Worm (Caenorhabditis elegans) whole organism, L4 larva: ENCODE measurements around the gene ZK1240.1.

ENCODE experiments used
- Y105C5A.15 ChIP-seq: fragments of 200-800 bp; sonication (Bioruptor generic); IDR thresholded peaks from 2 replicates; pipeline ENCODE4 v1.3.6; 2022; ENCODE audit warnings: missing genetic modification characterization, missing compliant biosample characterization
- egl-27 ChIP-seq: sonication (generic microtip); optimal IDR thresholded peaks from 3 replicates; lab custom pipeline; 2017; ENCODE audit warnings: missing biosample characterization, missing genetic modification reagents, missing genetic modification characterization
- hif-1 ChIP-seq, 2 experiments: sonication (generic microtip); optimal IDR thresholded peaks; 2 replicates each; lab custom pipeline; 2016 to 2017; ENCODE audit warnings: missing compliant biosample characterization in 2 of 2, missing genetic modification characterization in 2 of 2, missing genetic modification reagents in 2 of 2, missing genotype in 2 of 2, mild to moderate bottlenecking in 1 of 2
- hlh-30 ChIP-seq: sonication (generic microtip); optimal IDR thresholded peaks from 2 replicates; lab custom pipeline; 2017; ENCODE audit warnings: antibody characterized with exemption, mild to moderate bottlenecking, missing genetic modification characterization, missing compliant biosample characterization; ENCODE audit not compliant: insufficient read depth
- lin-39 ChIP-seq: fragments of 150-350 bp; optimal IDR thresholded peaks from 2 replicates; lab custom pipeline; 2014; ENCODE audit warnings: missing biosample characterization, missing genetic modification reagents, missing genetic modification characterization
- nhr-111 ChIP-seq: fragments of 200-800 bp; sonication (Bioruptor generic); optimal IDR thresholded peaks from 2 replicates; lab custom pipeline; 2018; ENCODE audit warnings: mild to moderate bottlenecking, missing genetic modification characterization, missing compliant biosample characterization
- pqm-1 ChIP-seq: sonication (generic microtip); optimal IDR thresholded peaks from 2 replicates; lab custom pipeline; 2017; ENCODE audit warnings: missing biosample characterization, missing genetic modification characterization
- unc-130 ChIP-seq: sonication (generic microtip); optimal IDR thresholded peaks from 2 replicates; lab custom pipeline; 2016; ENCODE audit warnings: missing genetic modification reagents, missing genetic modification characterization, missing compliant biosample characterization
- ztf-7 ChIP-seq: fragments of 150-350 bp; optimal IDR thresholded peaks from 2 replicates; lab custom pipeline; 2014; ENCODE audit warnings: missing biosample characterization, missing genetic modification characterization

DNA sequence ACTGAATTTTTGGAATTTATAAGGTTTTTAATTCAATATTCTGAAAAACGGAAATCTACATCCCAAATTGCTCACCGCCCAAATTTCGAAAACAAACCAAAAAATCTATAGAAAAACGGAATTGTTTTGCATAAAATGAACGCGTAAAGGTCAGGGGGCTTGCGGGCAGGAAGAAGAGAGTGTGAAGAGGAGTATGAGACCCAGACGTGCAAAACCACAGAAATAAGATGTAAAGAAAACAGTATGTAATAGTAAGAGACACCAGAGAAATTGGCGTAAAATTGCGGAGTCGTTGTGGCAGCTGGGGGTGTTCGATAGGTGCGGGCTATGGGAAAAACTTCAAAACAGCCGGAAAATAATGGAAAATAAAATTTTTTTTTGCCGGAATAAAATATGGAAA, 11.8 kb downstream of the ZK1240.1 start:
- TF ChIP-seq ztf-7 (tag; lab: Kevin White, UChicago), result no peak
- no peak for TF ChIP-seq unc-130
- no peak for TF ChIP-seq egl-27 (tag; lab: Kevin White, UChicago)
- TF ChIP-seq hif-1 (tag; optimal IDR thresholded peaks at IDR 0.05; lab: Kevin White, UChicago), result no peak
- TF ChIP-seq Y105C5A.15 (GFP tag; lab: Robert Waterston, UW), result no peak
- TF ChIP-seq hlh-30 (tag; lab: Kevin White, UChicago), result peak; percentile 22
- TF ChIP-seq lin-39 (tag; lab: Kevin White, UChicago), result no peak
- TF ChIP-seq nhr-111, result no peak
- no peak for TF ChIP-seq pqm-1 (tag; lab: Kevin White, UChicago)
